Fruit fly (Drosophila melanogaster) whole organism, wandering third instar larva: ENCODE data around the gene CG6621.

Experiments used
- Abd-B ChIP-seq: fragments of >200 bp; optimal IDR thresholded peaks from 2 replicates; lab custom pipeline; 2017; ENCODE audit warnings: missing biosample characterization, missing genetic modification characterization
- CG32264 ChIP-seq: fragments of 200-800 bp; sonication (Bioruptor generic); optimal IDR thresholded peaks from 2 replicates; lab custom pipeline; 2016; ENCODE audit warnings: missing biosample characterization, missing genetic modification characterization
- CG9705 ChIP-seq: fragments of 200-800 bp; sonication (Bioruptor generic); optimal IDR thresholded peaks from 2 replicates; lab custom pipeline; 2018; ENCODE audit warnings: missing biosample characterization, mild to moderate bottlenecking, missing genetic modification characterization
- CrebA ChIP-seq: fragments of 200-800 bp; sonication (Bioruptor generic); optimal IDR thresholded peaks from 2 replicates; lab custom pipeline; 2016; ENCODE audit warnings: missing biosample characterization, mild to moderate bottlenecking, missing genetic modification characterization, borderline replicate concordance
- Dfd ChIP-seq: fragments of >200 bp; optimal IDR thresholded peaks from 2 replicates; lab custom pipeline; 2017; ENCODE audit warnings: missing biosample characterization, missing genetic modification characterization
- Dif ChIP-seq: fragments of 200-275, 200-300 bp; sonication (Bioruptor generic); optimal IDR thresholded peaks from 2 replicates; lab custom pipeline; 2018; ENCODE audit warnings: missing biosample characterization, missing genetic modification characterization; ENCODE audit not compliant: partially characterized antibody
- GATAd ChIP-seq: sonication (Bioruptor generic); optimal IDR thresholded peaks from 2 replicates; lab custom pipeline; 2016; ENCODE audit warnings: missing biosample characterization, missing genetic modification characterization
- HLH106 ChIP-seq: fragments of 200-800 bp; optimal IDR thresholded peaks from 3 replicates; lab custom pipeline; 2019; ENCODE audit warnings: missing biosample characterization, mild to moderate bottlenecking, missing genetic modification characterization, moderate library complexity
- Hnf4 ChIP-seq: fragments of 200-800 bp; sonication (Bioruptor generic); optimal IDR thresholded peaks from 2 replicates; lab custom pipeline; 2016; ENCODE audit warnings: missing biosample characterization, mild to moderate bottlenecking, missing genetic modification characterization
- Hr78 ChIP-seq: fragments of >200 bp; optimal IDR thresholded peaks from 2 replicates; lab custom pipeline; 2017; ENCODE audit warnings: missing biosample characterization, missing genetic modification characterization
- Hr83 ChIP-seq: fragments of 200-300 bp; sonication (Bioruptor generic); optimal IDR thresholded peaks from 2 replicates; lab custom pipeline; 2016; ENCODE audit warnings: missing biosample characterization, mild to moderate bottlenecking, missing genetic modification characterization, moderate library complexity; ENCODE audit not compliant: poor library complexity, severe bottlenecking
- Jra ChIP-seq: sonication (Bioruptor generic); optimal IDR thresholded peaks from 2 replicates; lab custom pipeline; 2016; ENCODE audit warnings: missing biosample characterization, missing genetic modification characterization
- Mio ChIP-seq: sonication (Bioruptor generic); optimal IDR thresholded peaks from 2 replicates; lab custom pipeline; 2016; ENCODE audit warnings: missing biosample characterization, missing genetic modification characterization
- Myc ChIP-seq: fragments of >200 bp; optimal IDR thresholded peaks from 2 replicates; lab custom pipeline; 2017
- N ChIP-seq: fragments of >200 bp; optimal IDR thresholded peaks from 2 replicates; lab custom pipeline; 2018; ENCODE audit warnings: missing biosample characterization, missing external identifiers, missing genetic modification characterization
- OdsH ChIP-seq: fragments of 200-800 bp; sonication (Bioruptor generic); optimal IDR thresholded peaks from 2 replicates; lab custom pipeline; 2016; ENCODE audit warnings: missing biosample characterization, mild to moderate bottlenecking, missing genetic modification characterization
- Rel ChIP-seq, 2 experiments: fragments of 200-800 bp; sonication (Bioruptor generic) in 1 of 2; optimal IDR thresholded peaks; 2 replicates in 1 of 2; 3 replicates in 1 of 2; lab custom pipeline; 2016 to 2019; ENCODE audit warnings: mild to moderate bottlenecking in 2 of 2, missing biosample characterization in 2 of 2, missing genetic modification characterization in 2 of 2, moderate library complexity in 1 of 2
- Sp1 ChIP-seq: fragments of 200-800 bp; sonication (Bioruptor generic); optimal IDR thresholded peaks from 3 replicates; lab custom pipeline; 2019; ENCODE audit warnings: missing biosample characterization, mild to moderate bottlenecking, missing genetic modification characterization, moderate library complexity
- Vsx2 ChIP-seq: fragments of 200-300, 225-300 bp; sonication (Bioruptor generic); optimal IDR thresholded peaks from 2 replicates; lab custom pipeline; 2018; ENCODE audit warnings: missing biosample characterization, missing genetic modification characterization; ENCODE audit not compliant: partially characterized antibody
- br ChIP-seq: fragments of 200-800 bp; sonication (Bioruptor generic); optimal IDR thresholded peaks from 2 replicates; lab custom pipeline; 2016; ENCODE audit warnings: missing biosample characterization, missing genetic modification characterization
- brk ChIP-seq: fragments of 200-800 bp; sonication (Bioruptor generic); optimal IDR thresholded peaks from 2 replicates; lab custom pipeline; 2016; ENCODE audit warnings: missing biosample characterization, mild to moderate bottlenecking, missing genetic modification characterization
- dl ChIP-seq, 2 experiments: fragments of 175-275, 200-275 bp in 1 of 2; fragments of 200-275 bp in 1 of 2; sonication (Bioruptor generic); optimal IDR thresholded peaks; lab custom pipeline; 2018; ENCODE audit warnings: mild to moderate bottlenecking in 2 of 2, missing biosample characterization in 2 of 2, missing genetic modification characterization in 2 of 2, moderate library complexity in 2 of 2; ENCODE audit not compliant: partially characterized antibody in 2 of 2, insufficient read depth in 1 of 2
- dmrt93B ChIP-seq: fragments of 200-800 bp; sonication (Bioruptor generic); optimal IDR thresholded peaks from 2 replicates; lab custom pipeline; 2018; ENCODE audit warnings: missing biosample characterization, mild to moderate bottlenecking, missing genetic modification characterization
- dsf ChIP-seq: sonication (Bioruptor generic); optimal IDR thresholded peaks from 2 replicates; lab custom pipeline; 2016; ENCODE audit warnings: missing biosample characterization, missing genetic modification characterization, borderline replicate concordance
- ey ChIP-seq: fragments of 200-800 bp; sonication (Bioruptor generic); optimal IDR thresholded peaks from 2 replicates; lab custom pipeline; 2016; ENCODE audit warnings: missing biosample characterization, missing genetic modification characterization
- foxo ChIP-seq, 2 experiments: fragments of 200-800 bp; sonication (Bioruptor generic); optimal IDR thresholded peaks; 2 replicates in 1 of 2; 3 replicates in 1 of 2; lab custom pipeline; 2016 to 2017; ENCODE audit warnings: missing biosample characterization in 2 of 2, missing genetic modification characterization in 2 of 2
- fru ChIP-seq: fragments of 200-800 bp; sonication (Bioruptor generic); optimal IDR thresholded peaks from 3 replicates; lab custom pipeline; 2016; ENCODE audit warnings: missing biosample characterization, mild to moderate bottlenecking, missing genetic modification characterization
- h ChIP-seq: fragments of 200-800 bp; sonication (Bioruptor generic); optimal IDR thresholded peaks from 3 replicates; lab custom pipeline; 2016; ENCODE audit warnings: missing biosample characterization, mild to moderate bottlenecking, missing genetic modification characterization
- jim ChIP-seq: fragments of 175-275, 200-325 bp; sonication (Bioruptor generic); optimal IDR thresholded peaks from 2 replicates; lab custom pipeline; 2016; ENCODE audit warnings: missing biosample characterization, mild to moderate bottlenecking, missing genetic modification characterization
- lola ChIP-seq: fragments of >200 bp; optimal IDR thresholded peaks from 2 replicates; lab custom pipeline; 2017; ENCODE audit warnings: missing biosample characterization, missing genetic modification characterization
- pan ChIP-seq: fragments of >200 bp; optimal IDR thresholded peaks from 2 replicates; lab custom pipeline; 2017
- psq ChIP-seq: fragments of 200-800 bp; sonication (Bioruptor generic); optimal IDR thresholded peaks from 3 replicates; lab custom pipeline; 2017; ENCODE audit warnings: missing biosample characterization, mild to moderate bottlenecking, missing genetic modification characterization, moderate library complexity
- rgr ChIP-seq: fragments of 200-800 bp; sonication (Bioruptor generic); optimal IDR thresholded peaks from 3 replicates; lab custom pipeline; 2016; ENCODE audit warnings: missing biosample characterization, mild to moderate bottlenecking, missing genetic modification characterization
- sage ChIP-seq: fragments of 200-800 bp; sonication (Bioruptor generic); optimal IDR thresholded peaks from 2 replicates; lab custom pipeline; 2016; ENCODE audit warnings: missing biosample characterization, mild to moderate bottlenecking, missing genetic modification characterization
- sv ChIP-seq: fragments of 200-800 bp; sonication (Bioruptor generic); optimal IDR thresholded peaks from 3 replicates; lab custom pipeline; 2016; ENCODE audit warnings: missing biosample characterization, missing genetic modification characterization
- tai ChIP-seq: sonication (Bioruptor generic); optimal IDR thresholded peaks from 2 replicates; lab custom pipeline; 2016; ENCODE audit warnings: missing biosample characterization, missing genetic modification characterization
- usp ChIP-seq: fragments of >200 bp; optimal IDR thresholded peaks from 2 replicates; lab custom pipeline; 2017; ENCODE audit warnings: missing biosample characterization, missing genetic modification characterization
- woc ChIP-seq: sonication (Bioruptor generic); optimal IDR thresholded peaks from 2 replicates; lab custom pipeline; 2016; ENCODE audit warnings: missing biosample characterization, mild to moderate bottlenecking, missing genetic modification characterization

CG6621 gene

dm6 chr3R:10879219-10879618, 14.1 kb downstream of the CG6621 start, which contains the start of gene CG14695:
TSS of gene CG14695 (minus strand) at chr3R:10879319.
- TF ChIP-seq Vsx2 (GFP tag; lab: Kevin White, UChicago): no peak

DNA sequence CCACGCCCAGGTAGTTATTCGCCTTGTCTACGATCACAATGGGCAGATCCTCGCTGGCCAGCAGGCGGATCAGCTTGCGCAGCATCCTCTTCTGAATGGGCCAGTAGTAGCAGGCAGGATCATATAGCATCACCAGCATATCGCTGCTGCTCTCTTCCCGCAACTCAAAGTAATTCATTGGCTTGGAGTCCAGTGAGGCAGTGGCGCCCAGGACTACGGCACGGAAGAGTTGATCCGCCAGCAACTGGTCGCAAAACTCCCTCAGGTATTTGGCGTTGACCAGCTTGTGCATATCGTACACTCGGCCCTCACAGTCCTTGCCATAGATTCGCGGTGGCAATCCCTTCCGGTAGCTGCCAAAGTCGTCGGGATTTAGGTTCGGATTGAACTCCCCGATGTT, 14.7 kb downstream of the CG6621 start:
- TF ChIP-seq N (GFP tag; lab: Kevin White, UChicago) (no peak), dsf (no peak), HLH106 (tag; lab: Kevin White, UChicago) (no peak), sage (GFP tag; lab: Kevin White, UChicago) (no peak), foxo (GFP tag; optimal IDR thresholded peaks at IDR 0.05; lab: Kevin White, UChicago) (no peak)

DNA sequence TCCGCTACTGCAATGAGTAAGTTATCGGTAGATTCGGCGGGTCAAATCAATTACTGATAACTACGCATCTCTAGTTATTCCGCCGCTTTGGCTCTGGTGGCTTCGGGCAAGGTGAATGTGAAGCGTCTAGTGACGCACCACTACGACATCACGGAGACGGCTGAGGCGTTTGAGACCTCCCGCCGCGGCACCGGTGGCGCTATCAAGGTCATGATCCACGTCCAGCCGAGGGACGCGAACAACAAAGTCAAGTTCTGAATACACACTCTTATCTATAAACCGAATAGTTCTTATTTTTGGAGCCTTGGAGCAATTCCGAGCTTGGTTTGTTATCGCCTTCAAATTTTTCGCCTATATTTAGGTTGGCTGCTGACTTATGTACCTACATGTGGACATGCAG, 15.5 kb downstream of the CG6621 start:
- TF ChIP-seq tai (GFP tag; lab: Kevin White, UChicago): no peak
- no peak for TF ChIP-seq psq (GFP tag; lab: Kevin White, UChicago)
- no peak for TF ChIP-seq Hr83 (GFP tag; lab: Kevin White, UChicago)
- TF ChIP-seq h (GFP tag; lab: Kevin White, UChicago): no peak
- TF ChIP-seq Abd-B (GFP tag; lab: Kevin White, UChicago): no peak
- TF ChIP-seq OdsH: no peak
- no peak for TF ChIP-seq N (GFP tag; lab: Kevin White, UChicago)
- TF ChIP-seq Vsx2 (GFP tag; lab: Kevin White, UChicago): no peak
- no peak for TF ChIP-seq Jra
- no peak for TF ChIP-seq CrebA (GFP tag; lab: Kevin White, UChicago)
- TF ChIP-seq GATAd (GFP tag; lab: Kevin White, UChicago): no peak

- TF ChIP-seq GATAd (GFP tag; lab: Kevin White, UChicago): peak; percentile 36
- TF ChIP-seq jim (GFP tag; lab: Kevin White, UChicago): no peak
- TF ChIP-seq brk: peak; percentile 67
- TF ChIP-seq dl (GFP tag; optimal IDR thresholded peaks at IDR 0.05; lab: Kevin White, UChicago; ENCODE audit: insufficient read depth in 1 of 2, partially characterized antibody in 2 of 2): no peak
- TF ChIP-seq Hr83 (GFP tag; lab: Kevin White, UChicago): peak; percentile 98
- TF ChIP-seq Dfd: no peak
- no peak for TF ChIP-seq pan (lab: Kevin White, UChicago)
- TF ChIP-seq HLH106 (tag; lab: Kevin White, UChicago): peak; percentile 86
- TF ChIP-seq dmrt93B (GFP tag; lab: Kevin White, UChicago): peak; percentile 51
- no peak for TF ChIP-seq dsf
- peak; percentile 70 for TF ChIP-seq fru (GFP tag; lab: Kevin White, UChicago)
- peak; percentile 7 for TF ChIP-seq Mio (GFP tag; lab: Kevin White, UChicago)
- no peak for TF ChIP-seq Hr78 (GFP tag; lab: Kevin White, UChicago)
- TF ChIP-seq sage (GFP tag; lab: Kevin White, UChicago): peak; percentile 64
- no peak for TF ChIP-seq lola (GFP tag; lab: Kevin White, UChicago)
- no peak for TF ChIP-seq N (GFP tag; lab: Kevin White, UChicago)
- TF ChIP-seq CG9705: peak; percentile 65
- peak in 1 of 2 experiments; percentile 87 for TF ChIP-seq foxo (GFP tag; optimal IDR thresholded peaks at IDR 0.05; lab: Kevin White, UChicago)
- TF ChIP-seq OdsH: peak; percentile 86
- TF ChIP-seq usp (GFP tag; lab: Kevin White, UChicago): no peak
- no peak for TF ChIP-seq tai (GFP tag; lab: Kevin White, UChicago)
- TF ChIP-seq Hnf4 (GFP tag; lab: Kevin White, UChicago): peak; percentile 65
- TF ChIP-seq CG32264 (GFP tag; lab: Kevin White, UChicago): peak; percentile 17
- TF ChIP-seq Jra: peak; percentile 23
- TF ChIP-seq br (GFP tag; lab: Kevin White, UChicago): peak; percentile 72
- TF ChIP-seq h (GFP tag; lab: Kevin White, UChicago): peak; percentile 85
- TF ChIP-seq Sp1 (GFP tag; lab: Kevin White, UChicago): peak; percentile 91
- no peak for TF ChIP-seq CrebA (GFP tag; lab: Kevin White, UChicago)
- peak; percentile 88 for TF ChIP-seq rgr (GFP tag; lab: Kevin White, UChicago)
- no peak for TF ChIP-seq Myc (lab: Kevin White, UChicago)
- TF ChIP-seq Rel (GFP tag; optimal IDR thresholded peaks at IDR 0.05; lab: Kevin White, UChicago): peak; percentile 58
- TF ChIP-seq Rel (tag; optimal IDR thresholded peaks at IDR 0.05; lab: Kevin White, UChicago): peak; percentile 74
- TF ChIP-seq sv (GFP tag; lab: Kevin White, UChicago): no peak
- peak; percentile 83 for TF ChIP-seq psq (GFP tag; lab: Kevin White, UChicago)
- TF ChIP-seq Vsx2 (GFP tag; lab: Kevin White, UChicago): no peak
- TF ChIP-seq woc (GFP tag; lab: Kevin White, UChicago): peak; percentile 46
- TF ChIP-seq Abd-B (GFP tag; lab: Kevin White, UChicago): no peak
- no peak for TF ChIP-seq Dif (GFP tag; lab: Kevin White, UChicago)
- TF ChIP-seq ey: peak; percentile 55
Measured at dm6 chr3R:10875515-10876434, 17.6 kb downstream of the CG6621 start, which contains the start of gene Sodh2. TSS of gene Sodh2 (plus strand) at chr3R:10876384.
